Worm (Caenorhabditis elegans) whole organism, L1 larva: ENCODE data around the gene B0507.1.

ENCODE experiments used
- ama-1 ChIP-seq: fragments of 150-350 bp; optimal IDR thresholded peaks from 2 replicates; lab custom pipeline; 2014
- ceh-8 ChIP-seq: fragments of 200-800 bp; sonication (Bioruptor generic); optimal IDR thresholded peaks from 2 replicates; lab custom pipeline; 2018; ENCODE audit warnings: mild to moderate bottlenecking, missing genetic modification characterization, moderate library complexity, missing compliant biosample characterization
- ceh-88 ChIP-seq: fragments of 200-800 bp; sonication (Bioruptor generic); IDR thresholded peaks from 2 replicates; pipeline ENCODE4 v1.3.6; 2022; ENCODE audit warnings: missing genetic modification characterization, missing compliant biosample characterization
- egl-13 ChIP-seq: sonication (generic microtip); optimal IDR thresholded peaks from 2 replicates; lab custom pipeline; 2016; ENCODE audit warnings: missing genotype, missing genetic modification reagents, missing genetic modification characterization, missing compliant biosample characterization
- lin-13 ChIP-seq: fragments of 150-350 bp; optimal IDR thresholded peaks from 2 replicates; lab custom pipeline; 2014; ENCODE audit warnings: missing biosample characterization, missing genetic modification reagents, missing genetic modification characterization
- lin-39 ChIP-seq: fragments of 150-350 bp; optimal IDR thresholded peaks from 2 replicates; lab custom pipeline; 2014; ENCODE audit warnings: missing biosample characterization, missing genetic modification reagents, missing genetic modification characterization
- snpc-4 ChIP-seq: fragments of 150-350 bp; optimal IDR thresholded peaks from 2 replicates; lab custom pipeline; 2014; ENCODE audit warnings: missing biosample characterization, missing genetic modification characterization
- unc-62 ChIP-seq: fragments of 150-350 bp; optimal IDR thresholded peaks from 2 replicates; lab custom pipeline; 2014; ENCODE audit warnings: missing biosample characterization, missing genetic modification reagents, missing genetic modification characterization

- TF ChIP-seq egl-13 (tag; lab: Kevin White, UChicago) (no peak), ceh-8 (GFP tag; lab: Kevin White, UChicago) (no peak), lin-13 (GFP tag; lab: Kevin White, UChicago) (no peak), lin-39 (no peak), unc-62 (no peak), ama-1 (no peak), snpc-4 (tag; lab: Kevin White, UChicago) (no peak), ceh-88 (GFP tag; lab: Robert Waterston, UW) (no peak)
Measured at ce11 chrV:8771599-8771998, 4.8 kb upstream of the B0507.1 start, which contains the start of gene srx-115.
